Worm (Caenorhabditis elegans): ENCODE data around the gene unc-34.

ce11 chrV:982281-982756 lies at the start of gene unc-34, which contains the start of gene Y50D4C.12:
- no peak for TF ChIP-seq nhr-12 (tag; optimal IDR thresholded peaks at IDR 0.05)
- no peak for TF ChIP-seq unc-62 (GFP tag; optimal IDR thresholded peaks at IDR 0.05)
- TF ChIP-seq nhr-237 (tag; optimal IDR thresholded peaks at IDR 0.05) = no peak
- no peak for TF ChIP-seq nhr-77 (tag; optimal IDR thresholded peaks at IDR 0.05)
- TF ChIP-seq irx-1 (tag; optimal IDR thresholded peaks at IDR 0.05) = no peak
- no peak for TF ChIP-seq C04F5.9 (tag; optimal IDR thresholded peaks at IDR 0.05)
- TF ChIP-seq ceh-82 (tag; optimal IDR thresholded peaks at IDR 0.05) = no peak
- no peak for TF ChIP-seq nhr-84 (tag; optimal IDR thresholded peaks at IDR 0.05)
- no peak for TF ChIP-seq sptf-1 (tag; optimal IDR thresholded peaks at IDR 0.05)

All from whole organism, L1 larva.